Worm (Caenorhabditis elegans): ENCODE measurements around the gene T07H3.8.

DNA sequence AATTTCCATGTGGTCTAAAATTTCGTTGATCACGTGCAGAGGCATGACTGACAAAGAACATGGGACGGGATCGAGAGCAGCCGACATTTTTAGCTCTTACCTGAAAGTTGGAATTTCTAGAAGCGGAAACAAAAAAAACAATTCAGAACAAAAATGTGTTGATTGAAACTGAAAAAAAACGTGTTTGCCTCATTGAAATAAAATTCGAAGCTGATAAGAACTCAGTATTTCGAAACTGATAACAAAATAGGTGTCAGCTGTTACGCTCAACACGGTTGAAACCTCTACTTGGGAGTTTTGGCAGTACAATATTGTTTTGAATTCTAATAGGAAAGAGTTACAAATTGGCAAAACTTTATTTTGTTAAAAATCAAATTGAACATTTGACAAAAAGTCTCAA is 22.5 kb downstream of the T07H3.8 start:
- TF ChIP-seq mep-1 (tag; optimal IDR thresholded peaks at IDR 0.05): no peak
- no peak for TF ChIP-seq tbx-8 (GFP tag; optimal IDR thresholded peaks at IDR 0.05)
- no peak for TF ChIP-seq nhr-76 (tag; optimal IDR thresholded peaks at IDR 0.05)
- TF ChIP-seq ceh-83 (GFP tag; optimal IDR thresholded peaks at IDR 0.05): no peak
- no peak for TF ChIP-seq lin-13 (tag; optimal IDR thresholded peaks at IDR 0.05)
- TF ChIP-seq nhr-237 (tag; optimal IDR thresholded peaks at IDR 0.05): no peak
- TF ChIP-seq nhr-28 (tag; optimal IDR thresholded peaks at IDR 0.05): no peak
- no peak for TF ChIP-seq ztf-11 (tag; optimal IDR thresholded peaks at IDR 0.05)
- no peak for TF ChIP-seq ces-1 (GFP tag; optimal IDR thresholded peaks at IDR 0.05)
- TF ChIP-seq lsy-2 (tag; optimal IDR thresholded peaks at IDR 0.05): no peak
- TF ChIP-seq pha-4 (tag; optimal IDR thresholded peaks at IDR 0.05): no peak
- no peak for TF ChIP-seq nhr-12 (tag; optimal IDR thresholded peaks at IDR 0.05)
- TF ChIP-seq blmp-1 (tag; optimal IDR thresholded peaks at IDR 0.05): no peak
- no peak for TF ChIP-seq flh-1 (GFP tag; optimal IDR thresholded peaks at IDR 0.05)
